Worm (Caenorhabditis elegans): ENCODE results near the gene daf-22.

daf-22 gene

ce11 chrII:12459422-12459821 lies 33.9 kb upstream of the daf-22 start, which contains the start of gene tag-281 (continued):
- TF ChIP-seq ceh-88 (GFP tag; IDR thresholded peaks at IDR 0.05) (peak; percentile 54; the same call in 1 of the 2 replicates), C34B4.2 (tag; optimal IDR thresholded peaks at IDR 0.05) (no peak), hpl-2 (GFP tag; optimal IDR thresholded peaks at IDR 0.05) (no peak), Y116A8C.19 (tag; optimal IDR thresholded peaks at IDR 0.05; ENCODE audit: borderline replicate concordance) (no peak), unc-86 (tag; optimal IDR thresholded peaks at IDR 0.05) (peak; percentile 86), lin-39 (tag; optimal IDR thresholded peaks at IDR 0.05) (peak; percentile 84), sptf-1 (tag; optimal IDR thresholded peaks at IDR 0.05) (no peak), efl-3 (GFP tag; optimal IDR thresholded peaks at IDR 0.05) (no peak), aly-2 (tag; optimal IDR thresholded peaks at IDR 0.05) (peak; percentile 56), pqm-1 (tag; optimal IDR thresholded peaks at IDR 0.05) (no peak), ama-1 (optimal IDR thresholded peaks at IDR 0.05) (no peak), nhr-90 (tag; optimal IDR thresholded peaks at IDR 0.05; ENCODE audit: poor library complexity) (peak; percentile 90), aha-1 (tag; optimal IDR thresholded peaks at IDR 0.05) (peak; percentile 74), pag-3 (tag; optimal IDR thresholded peaks at IDR 0.05; ENCODE audit: borderline replicate concordance, insufficient read depth) (peak; percentile 3), unc-98 (GFP tag; IDR thresholded peaks at IDR 0.05) (peak; percentile 36; the same call in 1 of the 2 replicates), efl-1 (optimal IDR thresholded peaks at IDR 0.05) (peak; percentile 97 to 99), efl-1 (GFP tag; optimal IDR thresholded peaks at IDR 0.05 in 1 of 2) (peak; percentile 98 to 100), zag-1 (tag; optimal IDR thresholded peaks at IDR 0.05) (no peak), mdl-1 (tag; optimal IDR thresholded peaks at IDR 0.05) (peak in 1 of 2 experiments; percentile 69), hlh-17 (GFP tag; optimal IDR thresholded peaks at IDR 0.05; ENCODE audit: borderline replicate concordance) (no peak), nhr-71 (tag; optimal IDR thresholded peaks at IDR 0.05) (peak; percentile 94), dsc-1 (tag; optimal IDR thresholded peaks at IDR 0.05) (peak; percentile 84), nhr-85 (tag) (peak; percentile 93), vab-15 (tag; optimal IDR thresholded peaks at IDR 0.05) (peak; percentile 53), fkh-8 (tag; optimal IDR thresholded peaks at IDR 0.05) (peak; percentile 87), nhr-47 (tag; optimal IDR thresholded peaks at IDR 0.05) (peak; percentile 93), egl-27 (tag; optimal IDR thresholded peaks at IDR 0.05) (no peak), unc-62 (GFP tag; optimal IDR thresholded peaks at IDR 0.05) (no peak), unc-130 (tag; optimal IDR thresholded peaks at IDR 0.05) (peak; percentile 70), irx-1 (tag; optimal IDR thresholded peaks at IDR 0.05) (peak; percentile 75), lin-15B (tag; optimal IDR thresholded peaks at IDR 0.05) (peak; percentile 88), nhr-28 (tag; optimal IDR thresholded peaks at IDR 0.05) (no peak), dpl-1 (GFP tag; optimal IDR thresholded peaks at IDR 0.05) (peak; percentile 98 to 99 (median 98)), nhr-20 (tag; optimal IDR thresholded peaks at IDR 0.05) (peak; percentile 89), isw-1 (GFP tag; IDR thresholded peaks at IDR 0.05) (peak; percentile 87), sox-4 (tag; optimal IDR thresholded peaks at IDR 0.05) (peak; percentile 45), unc-30 (tag; optimal IDR thresholded peaks at IDR 0.05) (no peak), lin-35 (GFP tag; optimal IDR thresholded peaks at IDR 0.05) (peak; percentile 99), swsn-7 (tag; optimal IDR thresholded peaks at IDR 0.05) (peak; percentile 87), C04F5.9 (tag; optimal IDR thresholded peaks at IDR 0.05) (peak; percentile 67), ceh-90 (tag; optimal IDR thresholded peaks at IDR 0.05) (peak; percentile 20), grh-1 (GFP tag; IDR thresholded peaks at IDR 0.05) (peak; percentile 86), mep-1 (tag; optimal IDR thresholded peaks at IDR 0.05) (peak; percentile 91), lir-3 (tag; optimal IDR thresholded peaks at IDR 0.05; ENCODE audit: poor library complexity) (peak; percentile 57), mab-9 (GFP tag; IDR thresholded peaks at IDR 0.05) (peak; percentile 54; the same call in 1 of the 2 replicates), zip-4 (GFP tag; optimal IDR thresholded peaks at IDR 0.05) (peak; percentile 42), pax-3 (tag; optimal IDR thresholded peaks at IDR 0.05) (peak; percentile 76), sup-37 (GFP tag; optimal IDR thresholded peaks at IDR 0.05) (peak; percentile 47), nhr-19 (GFP tag; conservative IDR thresholded peaks at IDR 0.05) (peak; percentile 89), nhr-11 (tag; optimal IDR thresholded peaks at IDR 0.05) (peak; percentile 71)

Data from whole organism, L1 larva.